Worm (Caenorhabditis elegans) whole organism, midembryonic: ENCODE data around the gene C16D2.1.

Experiments
- T22C8.4 ChIP-seq: fragments of 200-800 bp; sonication (Bioruptor generic); IDR thresholded peaks from 2 replicates; pipeline ENCODE4 v1.3.6; 2022; ENCODE audit warnings: missing genetic modification characterization, missing compliant biosample characterization
- cog-1 ChIP-seq: sonication (generic microtip); optimal IDR thresholded peaks from 2 replicates; lab custom pipeline; 2016; ENCODE audit warnings: missing genetic modification characterization, missing compliant biosample characterization
- flt-1 ChIP-seq: fragments of 200-800 bp; sonication (Bioruptor generic); IDR thresholded peaks from 2 replicates; pipeline ENCODE4 v1.3.6; 2022; ENCODE audit warnings: missing genetic modification characterization, missing compliant biosample characterization
- klf-2 ChIP-seq: fragments of 200-800 bp; sonication (Bioruptor generic); conservative IDR thresholded peaks from 2 replicates; pipeline ENCODE4 v1.3.6; 2022; ENCODE audit warnings: missing genetic modification reagents, missing genetic modification characterization, missing compliant biosample characterization
- med-1 ChIP-seq: sonication (generic microtip); optimal IDR thresholded peaks from 2 replicates; lab custom pipeline; 2017; ENCODE audit warnings: missing genetic modification characterization, mild to moderate bottlenecking, missing compliant biosample characterization, antibody characterized with exemption, missing genetic modification reagents; ENCODE audit not compliant: insufficient read depth
- ref-1 ChIP-seq: fragments of 200-800 bp; sonication (Bioruptor generic); conservative IDR thresholded peaks from 2 replicates; pipeline ENCODE4 v1.3.6; 2022; ENCODE audit warnings: missing genetic modification reagents, missing genetic modification characterization, missing compliant biosample characterization
- tab-1 ChIP-seq: fragments of 200-800 bp; sonication (Bioruptor generic); IDR thresholded peaks from 2 replicates; pipeline ENCODE4 v1.3.6; 2022; ENCODE audit warnings: missing genetic modification characterization, missing compliant biosample characterization
- ztf-23 ChIP-seq: fragments of 200-800 bp; sonication (Bioruptor generic); IDR thresholded peaks from 2 replicates; pipeline ENCODE4 v1.3.6; 2022; ENCODE audit warnings: missing genetic modification reagents, missing genetic modification characterization, missing compliant biosample characterization
- ztf-29 ChIP-seq: fragments of 200-800 bp; sonication (Bioruptor generic); IDR thresholded peaks from 2 replicates; pipeline ENCODE4 v1.3.6; 2022; ENCODE audit warnings: missing genetic modification reagents, missing genetic modification characterization, missing compliant biosample characterization

Gene C16D2.1

DNA sequence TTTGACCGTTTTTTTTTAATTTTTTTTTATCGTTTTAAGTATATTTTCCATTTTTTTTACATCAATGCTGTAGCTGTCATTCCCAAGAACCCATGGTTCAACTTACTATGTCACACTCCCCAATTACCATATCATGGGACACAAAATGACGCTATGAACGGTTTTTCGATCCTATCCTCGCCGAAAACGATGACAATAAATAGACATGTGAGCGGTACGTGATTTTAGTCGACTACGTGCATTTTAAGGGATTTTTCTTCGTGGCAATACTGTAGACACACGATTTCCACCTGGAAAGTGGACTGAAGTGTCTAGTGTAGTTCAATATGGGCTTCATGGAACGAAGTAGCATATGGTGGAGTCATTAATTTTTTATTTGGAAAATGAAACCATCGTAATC, 24.8 kb downstream of the C16D2.1 start:
- TF ChIP-seq med-1 (GFP tag; lab: Kevin White, UChicago) (no peak), ref-1 (GFP tag; lab: Robert Waterston, UW) (no peak), ztf-29 (GFP tag; lab: Robert Waterston, UW) (no peak), flt-1 (GFP tag; lab: Robert Waterston, UW) (no peak), cog-1 (no peak), tab-1 (GFP tag; lab: Robert Waterston, UW) (no peak), klf-2 (GFP tag; lab: Robert Waterston, UW) (no peak), ztf-23 (no peak), T22C8.4 (no peak)

DNA sequence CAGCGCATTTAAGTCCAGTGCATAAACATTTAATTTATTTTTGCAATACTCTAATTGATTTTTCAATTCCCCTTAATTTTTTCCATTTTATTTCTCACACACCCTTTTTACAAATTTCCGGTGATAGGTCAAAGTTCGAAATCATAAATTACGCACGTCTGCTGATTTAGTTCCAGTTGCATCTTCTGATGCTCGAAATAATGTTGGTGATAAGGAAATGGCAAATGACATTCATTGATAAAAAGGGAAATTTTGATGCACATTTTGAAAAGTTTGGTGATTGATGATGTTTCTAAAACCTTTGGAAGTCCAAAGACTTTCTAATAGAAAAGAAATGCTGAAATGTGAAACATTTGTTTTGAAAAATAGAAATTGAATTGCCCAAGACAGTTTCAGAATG, 25.7 kb downstream of the C16D2.1 start:
- TF ChIP-seq ref-1 (GFP tag; lab: Robert Waterston, UW), result no peak
- no peak for TF ChIP-seq ztf-29 (GFP tag; lab: Robert Waterston, UW)
- TF ChIP-seq klf-2 (GFP tag; lab: Robert Waterston, UW), result no peak

DNA sequence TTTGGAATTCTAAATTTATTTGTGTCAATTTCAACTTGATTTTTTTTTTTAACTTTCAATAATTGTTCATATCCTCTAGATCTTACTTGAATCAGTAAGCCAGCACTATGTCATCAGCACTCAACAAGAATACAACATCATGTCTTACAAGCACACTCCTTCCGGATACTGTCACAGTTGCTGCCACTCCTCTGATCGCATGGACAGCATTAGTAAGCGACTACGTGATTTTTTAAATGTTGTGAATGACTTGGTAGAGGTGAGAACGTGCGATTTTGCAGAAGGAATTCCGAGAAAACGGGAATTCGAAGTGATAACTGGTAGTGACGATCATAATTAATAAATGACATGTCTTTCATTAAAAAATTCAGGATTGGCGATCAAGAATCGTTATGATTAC, 26.6 kb downstream of the C16D2.1 start, which contains the start of gene oac-54:
Gene oac-54, plus strand, starts transcription at position 83 of the 400 bp plus-strand sequence.
- TF ChIP-seq klf-2 (GFP tag; lab: Robert Waterston, UW) (no peak), med-1 (GFP tag; lab: Kevin White, UChicago) (no peak), ref-1 (GFP tag; lab: Robert Waterston, UW) (no peak), cog-1 (no peak), tab-1 (GFP tag; lab: Robert Waterston, UW) (no peak), T22C8.4 (no peak), ztf-23 (no peak), ztf-29 (GFP tag; lab: Robert Waterston, UW) (no peak), flt-1 (GFP tag; lab: Robert Waterston, UW) (no peak)

DNA sequence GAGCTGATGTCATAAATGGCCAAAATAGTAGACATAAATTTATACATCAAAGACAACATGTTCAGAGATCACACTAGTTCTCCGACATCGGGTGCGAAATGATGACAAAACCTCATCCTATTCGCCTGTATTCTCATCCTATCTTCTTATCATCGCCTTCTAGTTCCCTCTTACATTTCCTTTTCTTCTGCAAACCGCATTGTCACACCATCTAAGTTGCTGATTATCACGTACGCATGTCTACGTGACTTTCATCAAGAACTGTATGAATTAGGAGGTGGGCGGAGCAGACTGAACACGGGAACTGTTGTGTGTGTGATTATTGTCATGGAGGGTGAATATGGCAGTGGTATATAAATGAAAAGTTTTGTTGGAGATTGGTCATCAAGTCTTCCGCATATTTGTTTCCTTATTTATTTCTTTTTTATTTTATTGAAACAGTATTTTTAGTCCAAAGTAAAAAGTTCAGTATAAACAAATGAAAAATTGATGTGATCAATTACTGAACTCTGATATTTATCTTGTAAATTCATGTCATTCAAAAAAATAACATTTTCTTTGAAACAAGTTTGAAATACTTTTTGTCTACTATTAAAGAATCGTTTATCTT, 28.8 kb downstream of the C16D2.1 start:
- TF ChIP-seq klf-2 (GFP tag; lab: Robert Waterston, UW) (no peak), ztf-23 (no peak), T22C8.4 (no peak), tab-1 (GFP tag; lab: Robert Waterston, UW) (no peak), flt-1 (GFP tag; lab: Robert Waterston, UW) (no peak), ztf-29 (GFP tag; lab: Robert Waterston, UW) (no peak), med-1 (GFP tag; lab: Kevin White, UChicago) (no peak), ref-1 (GFP tag; lab: Robert Waterston, UW) (no peak), cog-1 (no peak)

DNA sequence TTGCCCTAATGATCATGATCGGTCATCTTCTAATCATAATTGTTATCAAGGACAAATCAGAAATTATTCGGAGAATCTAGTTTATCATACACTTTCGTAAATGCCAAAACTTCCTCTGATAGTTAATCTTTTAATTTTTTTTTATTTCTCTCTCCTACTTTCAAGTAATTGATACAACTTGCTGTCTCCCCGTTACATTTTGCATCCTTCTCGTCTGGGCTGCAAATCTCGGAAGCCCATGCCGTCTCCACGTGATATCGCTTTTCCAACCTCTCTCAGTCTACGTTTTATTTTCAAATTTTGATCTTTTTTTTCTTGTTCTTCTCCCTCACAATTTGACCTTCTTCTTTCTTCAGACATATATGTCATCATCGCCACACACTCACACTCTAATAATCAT, 29.6 kb downstream of the C16D2.1 start, which contains the start of gene rhy-1:
Gene rhy-1, plus strand, starts transcription at position 357 of the 400 bp plus-strand sequence.
- TF ChIP-seq med-1 (GFP tag; lab: Kevin White, UChicago), result no peak
- TF ChIP-seq ztf-23, result no peak
- TF ChIP-seq T22C8.4, result no peak
- TF ChIP-seq ztf-29 (GFP tag; lab: Robert Waterston, UW), result no peak
- TF ChIP-seq ref-1 (GFP tag; lab: Robert Waterston, UW), result no peak
- no peak for TF ChIP-seq tab-1 (GFP tag; lab: Robert Waterston, UW)
- TF ChIP-seq klf-2 (GFP tag; lab: Robert Waterston, UW), result no peak

DNA sequence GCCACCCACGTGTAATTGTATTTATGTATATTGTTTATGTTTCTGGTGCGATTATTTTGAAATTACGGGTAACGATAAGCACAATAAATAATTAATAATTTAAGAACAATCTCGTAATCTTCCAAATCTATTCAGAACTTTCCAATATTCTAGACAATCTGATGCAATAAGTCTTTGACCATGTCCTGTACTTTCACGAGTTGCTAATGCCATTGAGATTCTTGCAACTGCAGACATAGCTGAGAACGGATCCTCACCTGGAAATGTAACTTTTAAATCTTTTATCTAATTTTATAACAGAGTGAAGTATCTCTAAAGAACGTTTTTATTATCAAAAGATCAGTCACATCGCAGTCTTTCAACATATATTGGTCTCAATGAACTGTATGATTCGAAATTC, 31.9 kb downstream of the C16D2.1 start:
- no peak for TF ChIP-seq tab-1 (GFP tag; lab: Robert Waterston, UW)
- no peak for TF ChIP-seq med-1 (GFP tag; lab: Kevin White, UChicago)
- no peak for TF ChIP-seq klf-2 (GFP tag; lab: Robert Waterston, UW)
- no peak for TF ChIP-seq ztf-23

DNA sequence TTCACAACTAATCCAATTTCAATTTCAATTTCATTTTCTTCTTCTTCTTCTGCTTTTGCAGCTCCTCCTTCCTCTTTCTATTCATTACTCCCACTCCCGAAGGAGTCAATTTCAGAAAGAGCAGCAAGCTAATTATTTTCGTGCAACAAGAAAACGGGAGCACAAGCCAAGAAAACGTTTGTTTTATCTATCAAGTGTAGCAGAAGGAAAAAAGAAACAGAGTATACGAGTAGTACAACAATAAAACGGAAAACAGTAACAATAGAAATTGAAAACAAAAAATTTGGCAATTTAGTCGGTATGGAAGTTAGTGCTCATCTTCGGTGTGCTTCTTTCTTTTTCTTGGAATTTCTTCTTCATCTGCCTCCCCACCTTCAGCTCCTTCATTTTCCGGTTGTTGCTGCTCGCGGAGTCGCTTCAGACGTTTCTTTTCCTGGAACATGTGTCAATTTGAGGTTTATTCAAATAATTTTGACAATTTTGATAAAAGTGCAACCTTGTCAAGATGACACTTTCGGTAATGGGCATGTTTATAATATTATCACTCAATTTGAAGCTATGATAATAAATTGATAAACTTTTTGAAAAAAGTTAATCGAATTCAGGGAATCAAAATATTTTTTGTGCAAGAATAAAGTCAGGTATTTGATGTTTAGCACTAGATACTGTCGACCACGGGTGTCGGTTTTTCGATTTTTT, 34.4 kb downstream of the C16D2.1 start, which contains the start of gene W07A12.8:
Gene W07A12.8, minus strand, starts transcription at position 51 of the 699 bp plus-strand sequence.
- TF ChIP-seq flt-1 (GFP tag; lab: Robert Waterston, UW), result 0 out of 2 replicates have a peak, but pooled peaks have one; percentile 5
- no peak for TF ChIP-seq tab-1 (GFP tag; lab: Robert Waterston, UW)
- TF ChIP-seq klf-2 (GFP tag; lab: Robert Waterston, UW), result no peak

DNA sequence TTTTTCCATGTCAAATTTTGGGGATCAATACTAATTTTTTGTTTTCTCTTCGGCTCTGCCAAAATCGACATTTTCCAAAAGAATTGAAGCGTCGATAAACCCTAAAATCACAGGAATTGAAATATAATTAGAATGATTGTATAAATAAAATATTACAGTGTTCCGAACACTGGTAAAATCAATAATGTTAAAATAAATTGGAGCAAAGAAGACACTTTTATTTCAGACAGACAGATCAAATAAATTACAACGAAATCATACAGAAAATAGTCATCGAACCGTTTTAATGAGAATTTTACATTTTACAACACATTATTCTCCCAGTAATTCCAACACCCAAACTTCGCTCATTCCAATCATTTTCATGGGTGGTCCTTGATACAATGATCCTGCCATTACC, 36.3 kb downstream of the C16D2.1 start, which contains the start of gene T23G7.3:
Gene T23G7.3, minus strand, starts transcription at position 101 of the 400 bp plus-strand sequence.
- TF ChIP-seq ztf-23, result no peak

DNA sequence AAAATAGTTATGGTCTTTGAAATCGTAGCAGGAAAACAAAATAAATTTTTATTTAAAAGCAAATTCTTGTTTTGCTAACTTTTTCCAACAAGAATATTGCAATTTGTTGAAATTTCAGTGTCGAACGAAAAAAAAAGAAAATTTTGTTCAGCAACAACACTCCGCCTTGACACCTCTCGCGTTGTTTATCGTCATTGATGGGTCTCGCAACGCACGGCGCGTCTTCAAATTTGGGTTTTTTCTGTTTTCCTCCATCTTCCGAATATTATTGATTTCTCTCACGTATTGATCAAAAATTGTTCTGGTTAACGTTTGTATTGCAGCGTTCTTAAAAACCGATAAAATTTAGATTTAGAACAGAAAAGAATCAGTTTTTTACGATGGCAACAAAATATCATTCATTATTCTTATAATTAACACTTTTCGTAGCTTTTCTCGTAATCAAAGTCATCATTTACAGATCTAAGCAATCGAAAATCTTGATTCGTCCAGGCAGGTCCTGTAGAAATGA, 38.0 kb downstream of the C16D2.1 start, which contains the start of gene dpl-1:
Gene dpl-1, plus strand, starts transcription at position 461 of the 511 bp plus-strand sequence.
- TF ChIP-seq klf-2 (GFP tag; lab: Robert Waterston, UW) (no peak), tab-1 (GFP tag; lab: Robert Waterston, UW) (no peak), ztf-29 (GFP tag; lab: Robert Waterston, UW) (no peak), T22C8.4 (no peak)

DNA sequence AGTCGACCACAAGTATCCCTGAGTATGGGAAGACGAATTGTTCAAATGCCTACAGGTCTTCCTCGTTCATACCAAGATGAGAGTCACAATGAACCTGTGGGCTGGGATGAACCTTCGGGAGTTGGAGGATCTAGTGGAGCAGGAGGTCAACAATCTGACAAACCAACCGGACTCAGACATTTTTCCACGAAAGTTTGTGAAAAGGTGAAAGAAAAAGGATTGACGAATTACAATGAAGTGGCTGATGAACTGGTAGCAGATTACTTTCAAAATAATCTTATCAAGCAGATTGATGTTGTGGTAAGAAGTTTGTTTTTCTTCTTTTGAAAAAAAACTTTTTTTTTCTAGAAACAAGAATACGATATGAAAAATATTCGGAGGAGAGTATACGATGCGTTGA, 38.6 kb downstream of the C16D2.1 start:
- TF ChIP-seq tab-1 (GFP tag; lab: Robert Waterston, UW) (no peak), T22C8.4 (no peak), flt-1 (GFP tag; lab: Robert Waterston, UW) (no peak), ztf-23 (no peak), ztf-29 (GFP tag; lab: Robert Waterston, UW) (no peak), klf-2 (GFP tag; lab: Robert Waterston, UW) (no peak), cog-1 (no peak), med-1 (GFP tag; lab: Kevin White, UChicago) (no peak), ref-1 (GFP tag; lab: Robert Waterston, UW) (no peak)
